Worm (Caenorhabditis elegans): ENCODE measurements around the gene rps-1.

- TF ChIP-seq him-1 (tag; optimal IDR thresholded peaks at IDR 0.05) (no peak), W03F9.2 (tag; optimal IDR thresholded peaks at IDR 0.05) (no peak)
Observed at ce11 chrIII:4454919-4455318, 20.8 kb upstream of the rps-1 start.
